Worm (Caenorhabditis elegans): ENCODE measurements around the gene nhr-47.

- TF ChIP-seq unc-55 (GFP tag; optimal IDR thresholded peaks at IDR 0.05) (no peak), aly-2 (tag; optimal IDR thresholded peaks at IDR 0.05) (no peak), elt-1 (tag; optimal IDR thresholded peaks at IDR 0.05) (no peak)
Observed at ce11 chrV:5504295-5504694, 758 bp upstream of the nhr-47 start.

All from whole organism, L2 larva.